Fruit fly (Drosophila melanogaster): ENCODE data around the gene CG7407.

dm6 chr3L:21827130-21827529 is 3.9 kb downstream of the CG7407 start:
- TF ChIP-seq Abd-B (GFP tag; optimal IDR thresholded peaks at IDR 0.05) (no peak), Hnf4 (GFP tag; optimal IDR thresholded peaks at IDR 0.05) (no peak), Dfd (GFP tag; optimal IDR thresholded peaks at IDR 0.05) (no peak), CrebA (GFP tag; optimal IDR thresholded peaks at IDR 0.05; ENCODE audit: borderline replicate concordance) (no peak), usp (GFP tag; optimal IDR thresholded peaks at IDR 0.05) (no peak), Jra (GFP tag; optimal IDR thresholded peaks at IDR 0.05) (no peak), psq (GFP tag; optimal IDR thresholded peaks at IDR 0.05) (no peak), lola (GFP tag; optimal IDR thresholded peaks at IDR 0.05) (no peak), Myc (optimal IDR thresholded peaks at IDR 0.05) (no peak), rgr (GFP tag; optimal IDR thresholded peaks at IDR 0.05) (no peak), Mio (GFP tag; optimal IDR thresholded peaks at IDR 0.05) (no peak), Sp1 (GFP tag; optimal IDR thresholded peaks at IDR 0.05) (no peak), Vsx2 (GFP tag; optimal IDR thresholded peaks at IDR 0.05; ENCODE audit: partially characterized antibody) (no peak), HLH106 (tag; optimal IDR thresholded peaks at IDR 0.05) (no peak)

All from whole organism, wandering third instar larva.